Fruit fly (Drosophila melanogaster): ENCODE data around the gene CG43391.

CG43391 gene

dm6 chr3L:11561946-11562760 is 18.7 kb downstream of the CG43391 start, which contains the start of the genes CG7394 and Mob2:
TSS of gene CG7394 (plus strand) at chr3L:11561996.
TSS of gene Mob2 (minus strand) at chr3L:11562233.
- TF ChIP-seq CG3726 (GFP tag; IDR thresholded peaks at IDR 0.05), result peak; percentile 81
- peak; percentile 73 for TF ChIP-seq CG30020 (tag; optimal IDR thresholded peaks at IDR 0.05)
- TF ChIP-seq CG1602 (GFP tag; optimal IDR thresholded peaks at IDR 0.05), result peak; percentile 89
- TF ChIP-seq lbe (GFP tag; optimal IDR thresholded peaks at IDR 0.05), result peak; percentile 88
- TF ChIP-seq CG16815 (GFP tag; optimal IDR thresholded peaks at IDR 0.05), result peak; percentile 80
- TF ChIP-seq pum (GFP tag; optimal IDR thresholded peaks at IDR 0.05), result peak; percentile 70
- TF ChIP-seq CG17186 (GFP tag; optimal IDR thresholded peaks at IDR 0.05), result peak; percentile 97
- TF ChIP-seq cg (GFP tag; optimal IDR thresholded peaks at IDR 0.05), result peak; percentile 91
- TF ChIP-seq Dip2 (GFP tag; IDR thresholded peaks at IDR 0.05), result peak; percentile 12; the same call in 1 of the 2 replicates
- peak; percentile 59 for TF ChIP-seq da (GFP tag; optimal IDR thresholded peaks at IDR 0.05)
- TF ChIP-seq Bteb2 (GFP tag; optimal IDR thresholded peaks at IDR 0.05), result peak; percentile 85
- TF ChIP-seq ham (GFP tag; IDR thresholded peaks at IDR 0.05), result 0 out of 2 replicates have a peak, but pooled peaks have one; percentile 7
- TF ChIP-seq Lim3 (GFP tag; IDR thresholded peaks at IDR 0.05), result 0 out of 2 replicates have a peak, but pooled peaks have one; percentile 19
- peak; percentile 81 for TF ChIP-seq CG18476 (GFP tag; optimal IDR thresholded peaks at IDR 0.05)
- peak; percentile 87 for TF ChIP-seq CG34224 (GFP tag; IDR thresholded peaks at IDR 0.05; ENCODE audit: partially characterized antibody)
- peak; percentile 83 for TF ChIP-seq NfI (GFP tag; optimal IDR thresholded peaks at IDR 0.05)
- TF ChIP-seq CG3995 (GFP tag; optimal IDR thresholded peaks at IDR 0.05), result peak; percentile 61
- TF ChIP-seq CG10366 (GFP tag; IDR thresholded peaks at IDR 0.05), result peak; percentile 93
- TF ChIP-seq nau (GFP tag; optimal IDR thresholded peaks at IDR 0.05), result peak; percentile 63
- peak; percentile 62 for TF ChIP-seq CG8281 (tag; optimal IDR thresholded peaks at IDR 0.05)
- peak; percentile 90 for TF ChIP-seq ind (GFP tag; optimal IDR thresholded peaks at IDR 0.05)
- TF ChIP-seq CG17385 (GFP tag; optimal IDR thresholded peaks at IDR 0.05), result peak; percentile 95
- TF ChIP-seq kni (GFP tag; optimal IDR thresholded peaks at IDR 0.05), result peak; percentile 20
- TF ChIP-seq CG1603 (tag; optimal IDR thresholded peaks at IDR 0.05), result peak; percentile 78
- no peak for TF ChIP-seq CG6854 (GFP tag; optimal IDR thresholded peaks at IDR 0.05)
- peak; percentile 96 for TF ChIP-seq row (GFP tag; IDR thresholded peaks at IDR 0.05)
- peak; percentile 86 for TF ChIP-seq vnd (GFP tag; IDR thresholded peaks at IDR 0.05; ENCODE audit: partially characterized antibody)
- peak; percentile 86 for TF ChIP-seq Ssrp (tag; optimal IDR thresholded peaks at IDR 0.05)
- TF ChIP-seq fru (optimal IDR thresholded peaks at IDR 0.05), result no peak
- TF ChIP-seq Dfd (GFP tag; optimal IDR thresholded peaks at IDR 0.05), result no peak
- TF ChIP-seq grau (tag; optimal IDR thresholded peaks at IDR 0.05), result peak; percentile 90
- TF ChIP-seq CG3163 (GFP tag; optimal IDR thresholded peaks at IDR 0.05), result peak; percentile 66
- TF ChIP-seq zen (tag; optimal IDR thresholded peaks at IDR 0.05), result peak; percentile 79
- peak; percentile 85 for TF ChIP-seq CG10979 (tag; optimal IDR thresholded peaks at IDR 0.05)
- peak; percentile 76; the same call in 2 of the 4 replicates for TF ChIP-seq chinmo (GFP tag; IDR thresholded peaks at IDR 0.05; ENCODE audit: partially characterized antibody)
- peak; percentile 65 for TF ChIP-seq CG10959 (GFP tag; IDR thresholded peaks at IDR 0.05)
- TF ChIP-seq CG18619 (GFP tag; optimal IDR thresholded peaks at IDR 0.05), result peak; percentile 75
- TF ChIP-seq trem (tag; optimal IDR thresholded peaks at IDR 0.05), result peak; percentile 79
- TF ChIP-seq ranshi (GFP tag; IDR thresholded peaks at IDR 0.05), result peak; percentile 94
- TF ChIP-seq ash1 (GFP tag; optimal IDR thresholded peaks at IDR 0.05), result peak; percentile 28
- peak; percentile 76 for TF ChIP-seq MTF-1 (GFP tag; optimal IDR thresholded peaks at IDR 0.05; ENCODE audit: borderline replicate concordance)
- peak; percentile 59 for TF ChIP-seq Myb (GFP tag; optimal IDR thresholded peaks at IDR 0.05)
- peak; percentile 73 for TF ChIP-seq Nf-YB (GFP tag; optimal IDR thresholded peaks at IDR 0.05)
- peak; percentile 57 for TF ChIP-seq CG31365 (tag; optimal IDR thresholded peaks at IDR 0.05)
- TF ChIP-seq CG11398 (GFP tag; optimal IDR thresholded peaks at IDR 0.05), result no peak
- TF ChIP-seq unpg (GFP tag; optimal IDR thresholded peaks at IDR 0.05), result peak; percentile 88
- TF ChIP-seq her (GFP tag; optimal IDR thresholded peaks at IDR 0.05), result peak; percentile 46
- TF ChIP-seq schlank (tag; optimal IDR thresholded peaks at IDR 0.05), result peak; percentile 65
